Worm (Caenorhabditis elegans) whole organism, L1 larva: ENCODE results near the gene F26F4.2.
A peak's percentile ranks its signal among the peaks of the same experiment; 100 is the strongest.

Source experiments
- C16A3.4 ChIP-seq: fragments of 150-350 bp; optimal IDR thresholded peaks from 2 replicates; lab custom pipeline; 2014; ENCODE audit warnings: missing biosample characterization, missing genetic modification characterization
- ama-1 ChIP-seq: fragments of 150-350 bp; optimal IDR thresholded peaks from 2 replicates; lab custom pipeline; 2014
- ceh-8 ChIP-seq: fragments of 200-800 bp; sonication (Bioruptor generic); optimal IDR thresholded peaks from 2 replicates; lab custom pipeline; 2018; ENCODE audit warnings: mild to moderate bottlenecking, missing genetic modification characterization, moderate library complexity, missing compliant biosample characterization
- ceh-82 ChIP-seq, 3 experiments: fragments of 150-350 bp in 1 of 3; sonication (generic microtip) in 2 of 3; optimal IDR thresholded peaks; 2 replicates each; lab custom pipeline; 2014 to 2017; ENCODE audit warnings: missing biosample characterization in 3 of 3, missing genetic modification characterization in 3 of 3
- ceh-88 ChIP-seq: fragments of 200-800 bp; sonication (Bioruptor generic); IDR thresholded peaks from 2 replicates; pipeline ENCODE4 v1.3.6; 2022; ENCODE audit warnings: missing genetic modification characterization, missing compliant biosample characterization
- ces-1 ChIP-seq: fragments of 150-350 bp; optimal IDR thresholded peaks from 2 replicates; lab custom pipeline; 2014; ENCODE audit warnings: missing biosample characterization, missing genetic modification reagents, missing genetic modification characterization
- dpl-1 ChIP-seq, 3 experiments: fragments of 150-350 bp in 2 of 3; sonication (generic microtip) in 1 of 3; optimal IDR thresholded peaks; 2 replicates each; lab custom pipeline; 2014 to 2017; ENCODE audit warnings: missing biosample characterization in 3 of 3, missing genetic modification characterization in 3 of 3, missing genetic modification reagents in 3 of 3
- efl-1 ChIP-seq, 4 experiments: fragments of 150-350 bp; optimal IDR thresholded peaks in 3 of 4; peaks in 1 of 4; 1 replicate in 1 of 4; 2 replicates in 3 of 4; lab custom pipeline; 2014; ENCODE audit warnings: missing biosample characterization in 2 of 4, missing genetic modification characterization in 2 of 4, missing genetic modification reagents in 2 of 4
- efl-3 ChIP-seq: fragments of 200-800 bp; sonication (Bioruptor generic); optimal IDR thresholded peaks from 2 replicates; lab custom pipeline; 2018; ENCODE audit warnings: mild to moderate bottlenecking, missing genetic modification characterization, missing compliant biosample characterization
- egl-13 ChIP-seq: sonication (generic microtip); optimal IDR thresholded peaks from 2 replicates; lab custom pipeline; 2016; ENCODE audit warnings: missing genotype, missing genetic modification reagents, missing genetic modification characterization, missing compliant biosample characterization
- ets-5 ChIP-seq: fragments of 200-800 bp; sonication (Bioruptor generic); IDR thresholded peaks from 2 replicates; pipeline ENCODE4 v1.3.6; 2022; ENCODE audit warnings: missing genetic modification characterization, missing compliant biosample characterization
- fkh-10 ChIP-seq: sonication (generic microtip); optimal IDR thresholded peaks from 2 replicates; lab custom pipeline; 2017; ENCODE audit warnings: missing biosample characterization, missing genetic modification reagents, missing genetic modification characterization
- fkh-4 ChIP-seq: sonication (generic microtip); optimal IDR thresholded peaks from 2 replicates; lab custom pipeline; 2016; ENCODE audit warnings: missing compliant biosample characterization, missing genetic modification characterization, borderline replicate concordance
- fkh-8 ChIP-seq: sonication (generic microtip); optimal IDR thresholded peaks from 2 replicates; lab custom pipeline; 2016; ENCODE audit warnings: mild to moderate bottlenecking, missing genetic modification characterization, missing compliant biosample characterization
- irx-1 ChIP-seq: sonication (generic microtip); optimal IDR thresholded peaks from 2 replicates; lab custom pipeline; 2016; ENCODE audit warnings: missing genetic modification characterization, missing compliant biosample characterization
- isw-1 ChIP-seq: fragments of 200-800 bp; sonication (Bioruptor generic); IDR thresholded peaks from 2 replicates; pipeline ENCODE4 v1.3.6; 2022; ENCODE audit warnings: missing genetic modification characterization, missing compliant biosample characterization
- jun-1 ChIP-seq: fragments of 150-350 bp; optimal IDR thresholded peaks from 2 replicates; lab custom pipeline; 2014; ENCODE audit warnings: missing biosample characterization, missing genetic modification reagents, missing genetic modification characterization
- lin-14 ChIP-seq: fragments of 200-800 bp; sonication (Bioruptor generic); optimal IDR thresholded peaks from 2 replicates; lab custom pipeline; 2018; ENCODE audit warnings: mild to moderate bottlenecking, missing genetic modification characterization, moderate library complexity, missing compliant biosample characterization
- lin-35 ChIP-seq, 2 experiments: fragments of 150-350 bp; optimal IDR thresholded peaks; 2 replicates each; lab custom pipeline; 2014; ENCODE audit warnings: missing biosample characterization in 2 of 2, missing genetic modification characterization in 2 of 2, missing genetic modification reagents in 2 of 2
- lir-3 ChIP-seq: sonication (generic microtip); optimal IDR thresholded peaks from 2 replicates; lab custom pipeline; 2016; ENCODE audit warnings: mild to moderate bottlenecking, missing genetic modification characterization, moderate library complexity, missing compliant biosample characterization; ENCODE audit not compliant: poor library complexity
- lsy-2 ChIP-seq, 2 experiments: fragments of 150-350 bp; optimal IDR thresholded peaks; 2 replicates each; lab custom pipeline; 2014; ENCODE audit warnings: missing biosample characterization in 2 of 2, missing genetic modification characterization in 2 of 2
- mdl-1 ChIP-seq, 2 experiments: fragments of 150-350 bp; optimal IDR thresholded peaks; 2 replicates each; lab custom pipeline; 2014 to 2017; ENCODE audit warnings: missing biosample characterization in 2 of 2, missing genetic modification characterization in 2 of 2, inconsistent platforms in 1 of 2
- mep-1 ChIP-seq: fragments of 150-350 bp; optimal IDR thresholded peaks from 2 replicates; lab custom pipeline; 2014; ENCODE audit warnings: missing biosample characterization, missing genetic modification characterization
- nhr-11 ChIP-seq: fragments of 150-350 bp; optimal IDR thresholded peaks from 2 replicates; lab custom pipeline; 2014; ENCODE audit warnings: missing biosample characterization, missing genetic modification characterization
- nhr-12 ChIP-seq: sonication (generic microtip); optimal IDR thresholded peaks from 2 replicates; lab custom pipeline; 2017; ENCODE audit warnings: missing biosample characterization, missing genetic modification characterization
- nhr-20 ChIP-seq: sonication (generic microtip); optimal IDR thresholded peaks from 2 replicates; lab custom pipeline; 2016; ENCODE audit warnings: mild to moderate bottlenecking, missing genetic modification characterization, missing compliant biosample characterization
- nhr-47 ChIP-seq: sonication (generic microtip); optimal IDR thresholded peaks from 2 replicates; lab custom pipeline; 2016; ENCODE audit warnings: mild to moderate bottlenecking, missing genetic modification characterization, moderate library complexity, missing compliant biosample characterization
- nhr-71 ChIP-seq: sonication (generic microtip); optimal IDR thresholded peaks from 2 replicates; lab custom pipeline; 2016; ENCODE audit warnings: mild to moderate bottlenecking, missing genetic modification characterization, moderate library complexity, missing compliant biosample characterization
- nhr-84 ChIP-seq: sonication (generic microtip); optimal IDR thresholded peaks from 2 replicates; lab custom pipeline; 2017; ENCODE audit warnings: missing biosample characterization, missing genetic modification characterization
- pax-3 ChIP-seq: fragments of 200-800 bp; sonication (Bioruptor generic); optimal IDR thresholded peaks from 2 replicates; lab custom pipeline; 2018; ENCODE audit warnings: mild to moderate bottlenecking, missing genetic modification characterization, moderate library complexity, missing compliant biosample characterization
- pqm-1 ChIP-seq: sonication (generic microtip); optimal IDR thresholded peaks from 3 replicates; lab custom pipeline; 2017; ENCODE audit warnings: missing biosample characterization, missing genetic modification characterization
- rnt-1 ChIP-seq: sonication (generic microtip); optimal IDR thresholded peaks from 2 replicates; lab custom pipeline; 2016; ENCODE audit warnings: mild to moderate bottlenecking, missing genetic modification characterization, moderate library complexity, missing compliant biosample characterization
- snpc-4 ChIP-seq: fragments of 150-350 bp; optimal IDR thresholded peaks from 2 replicates; lab custom pipeline; 2014; ENCODE audit warnings: missing biosample characterization, missing genetic modification characterization
- snu-23 ChIP-seq: sonication (generic microtip); optimal IDR thresholded peaks from 2 replicates; lab custom pipeline; 2016; ENCODE audit warnings: missing genetic modification characterization, missing compliant biosample characterization
- sox-4 ChIP-seq: sonication (generic microtip); optimal IDR thresholded peaks from 2 replicates; lab custom pipeline; 2016; ENCODE audit warnings: missing genetic modification characterization, missing compliant biosample characterization
- swsn-7 ChIP-seq: sonication (generic microtip); optimal IDR thresholded peaks from 2 replicates; lab custom pipeline; 2016; ENCODE audit warnings: missing genetic modification characterization, missing compliant biosample characterization
- tbx-2 ChIP-seq: sonication (generic microtip); optimal IDR thresholded peaks from 2 replicates; lab custom pipeline; 2016; ENCODE audit warnings: missing genetic modification characterization, missing compliant biosample characterization
- unc-30 ChIP-seq: sonication (generic microtip); optimal IDR thresholded peaks from 2 replicates; lab custom pipeline; 2017; ENCODE audit warnings: missing biosample characterization, missing genetic modification characterization
- unc-86 ChIP-seq: sonication (generic microtip); optimal IDR thresholded peaks from 2 replicates; lab custom pipeline; 2016; ENCODE audit warnings: missing genetic modification characterization, missing compliant biosample characterization
- unc-98 ChIP-seq: fragments of 200-800 bp; sonication (Bioruptor generic); IDR thresholded peaks from 2 replicates; pipeline ENCODE4 v1.3.6; 2022; ENCODE audit warnings: missing genetic modification characterization, missing compliant biosample characterization
- vab-15 ChIP-seq: sonication (generic microtip); optimal IDR thresholded peaks from 2 replicates; lab custom pipeline; 2017; ENCODE audit warnings: missing genotype, mild to moderate bottlenecking, missing genetic modification characterization, missing compliant biosample characterization
- xbp-1 ChIP-seq: sonication (generic microtip); optimal IDR thresholded peaks from 2 replicates; lab custom pipeline; 2016; ENCODE audit warnings: missing genetic modification characterization, missing compliant biosample characterization
- zip-4 ChIP-seq: fragments of 200-800 bp; sonication (Bioruptor generic); optimal IDR thresholded peaks from 2 replicates; lab custom pipeline; 2018; ENCODE audit warnings: mild to moderate bottlenecking, missing genetic modification characterization, moderate library complexity, missing compliant biosample characterization
- ztf-11 ChIP-seq, 2 experiments: sonication (generic microtip); optimal IDR thresholded peaks; 2 replicates each; lab custom pipeline; 2016 to 2017; ENCODE audit warnings: missing genetic modification characterization in 2 of 2, missing biosample characterization in 1 of 2, missing compliant biosample characterization in 1 of 2

F26F4.2 gene

ce11 chrIII:4950345-4950744, 39.3 kb downstream of the F26F4.2 start:
- TF ChIP-seq irx-1 (tag; lab: Kevin White, UChicago) (no peak), unc-86 (tag; lab: Kevin White, UChicago) (peak; percentile 49), mdl-1 (tag; optimal IDR thresholded peaks at IDR 0.05; lab: Kevin White, UChicago) (peak in 1 of 2 experiments; percentile 19), sox-4 (tag; lab: Kevin White, UChicago) (no peak), fkh-10 (GFP tag; lab: Kevin White, UChicago) (peak; percentile 1), snu-23 (GFP tag; lab: Kevin White, UChicago) (peak; percentile 57), xbp-1 (tag; lab: Kevin White, UChicago) (peak; percentile 16), lsy-2 (tag; optimal IDR thresholded peaks at IDR 0.05; lab: Kevin White, UChicago) (peak; percentile 25 to 57), ces-1 (GFP tag; lab: Kevin White, UChicago) (no peak), nhr-20 (tag; lab: Kevin White, UChicago) (peak; percentile 27), dpl-1 (GFP tag; optimal IDR thresholded peaks at IDR 0.05; lab: Kevin White, UChicago) (peak; percentile 5 to 34 (median 31)), lin-14 (peak; percentile 89), ceh-82 (tag; optimal IDR thresholded peaks at IDR 0.05; lab: Kevin White, UChicago) (peak in 2 of 3 experiments; percentile 22 to 47), ama-1 (lab: Kevin White, UChicago) (no peak), ets-5 (GFP tag; lab: Robert Waterston, UW) (no peak), pqm-1 (tag; lab: Kevin White, UChicago) (no peak), lin-35 (GFP tag; optimal IDR thresholded peaks at IDR 0.05; lab: Kevin White, UChicago) (peak; percentile 36 to 56), nhr-71 (tag; lab: Kevin White, UChicago) (peak; percentile 63), fkh-8 (tag; lab: Kevin White, UChicago) (peak; percentile 77), snpc-4 (tag; lab: Kevin White, UChicago) (peak; percentile 15), tbx-2 (tag; lab: Kevin White, UChicago) (peak; percentile 32), zip-4 (GFP tag; lab: Kevin White, UChicago) (no peak), rnt-1 (tag; lab: Kevin White, UChicago) (peak; percentile 41), isw-1 (GFP tag; lab: Robert Waterston, UW) (peak; percentile 29), nhr-47 (peak; percentile 47), mep-1 (tag; lab: Kevin White, UChicago) (peak; percentile 43), efl-1 (optimal IDR thresholded peaks at IDR 0.05; lab: Kevin White, UChicago) (peak; percentile 40 to 48), efl-1 (GFP tag; optimal IDR thresholded peaks at IDR 0.05 in 1 of 2; lab: Kevin White, UChicago) (peak in 1 of 2 experiments; percentile 31), swsn-7 (tag; lab: Kevin White, UChicago) (peak; percentile 44)

DNA sequence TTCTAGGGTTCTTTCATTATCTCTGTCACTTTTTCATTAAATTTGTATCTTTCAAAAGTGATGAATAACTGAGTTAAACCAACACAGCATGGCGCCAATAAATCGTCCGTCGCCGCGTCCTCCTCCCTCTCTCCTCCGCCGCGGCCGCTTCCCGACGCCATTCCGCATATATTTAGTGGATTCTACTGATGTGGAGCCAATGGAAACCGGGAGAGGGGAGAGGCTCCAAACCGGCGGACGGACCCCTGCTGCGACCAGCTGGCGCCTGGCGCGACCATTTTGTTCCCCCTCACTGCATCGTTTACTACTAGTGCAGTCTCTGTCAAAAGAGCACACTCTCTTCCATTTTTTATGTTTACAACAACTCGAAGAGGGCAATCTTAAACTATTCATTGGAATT, 40.2 kb downstream of the F26F4.2 start:
- no peak for TF ChIP-seq snpc-4 (tag; lab: Kevin White, UChicago)
- TF ChIP-seq unc-86 (tag; lab: Kevin White, UChicago): no peak

DNA sequence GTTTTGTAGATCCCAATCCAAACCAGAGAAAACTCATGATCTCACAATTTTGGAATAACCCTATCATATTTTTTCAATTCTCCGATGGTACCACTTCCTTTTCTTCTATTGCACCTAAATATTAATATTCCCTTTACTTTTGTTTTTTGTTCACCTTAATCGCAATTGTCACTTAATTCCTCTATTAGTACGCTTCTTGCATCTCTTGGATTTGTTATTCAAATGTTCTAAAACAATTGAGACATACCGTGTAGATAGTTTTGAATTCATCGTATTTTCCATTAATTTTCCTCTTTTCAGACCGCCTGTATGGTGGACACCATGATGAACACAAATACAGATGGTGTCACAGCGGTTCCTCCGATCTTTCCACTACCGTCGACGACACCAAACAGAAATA, 40.8 kb downstream of the F26F4.2 start, which contains the start of gene flh-2:
flh-2 (plus strand) TSS at position 301 of the 400 bp plus-strand sequence.
- no peak for TF ChIP-seq nhr-84 (tag; lab: Kevin White, UChicago)

DNA sequence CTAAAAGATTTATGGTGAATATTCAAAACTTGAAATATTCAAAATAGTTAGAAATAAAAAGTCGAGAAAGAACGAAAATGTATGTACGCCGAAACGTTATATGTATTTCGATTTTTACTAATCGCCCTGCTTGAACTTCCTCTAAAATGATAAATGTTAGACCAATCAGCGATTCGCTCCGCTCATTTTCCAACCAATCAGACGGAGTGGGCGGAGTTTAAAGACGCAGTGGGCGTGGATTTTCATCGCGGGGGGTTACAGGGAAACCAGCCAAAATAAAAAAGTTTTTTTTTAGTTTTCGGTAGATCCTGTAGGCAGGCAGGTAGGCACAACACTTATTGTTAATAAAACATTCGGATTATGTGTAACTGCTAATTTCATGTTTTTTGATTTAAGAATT, 41.9 kb downstream of the F26F4.2 start:
- TF ChIP-seq snu-23 (GFP tag; lab: Kevin White, UChicago): no peak
- no peak for TF ChIP-seq nhr-12 (tag; lab: Kevin White, UChicago)
- TF ChIP-seq fkh-4 (tag; lab: Kevin White, UChicago): no peak

DNA sequence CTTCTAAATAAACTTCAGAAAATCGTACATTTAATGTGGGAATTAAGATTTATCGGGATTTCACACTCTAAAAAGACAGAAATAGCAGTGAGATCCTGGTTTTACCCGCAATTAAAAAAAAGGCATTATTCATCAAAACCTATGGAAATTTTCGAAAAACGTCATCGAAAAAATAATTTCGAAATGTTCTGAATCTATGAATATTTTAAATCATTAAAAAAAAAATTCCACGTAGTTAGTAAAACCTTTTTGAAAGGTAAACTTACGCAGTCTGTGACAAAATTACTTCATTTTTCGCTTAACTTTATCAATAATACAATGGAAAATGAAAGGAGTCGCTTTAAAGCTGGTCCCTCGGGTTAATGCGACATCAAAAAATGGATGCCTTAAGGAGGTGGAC, 45.5 kb downstream of the F26F4.2 start, which contains the start of gene C26E6.1:
C26E6.1 (plus strand) TSS at position 301 of the 400 bp plus-strand sequence.
- TF ChIP-seq unc-30 (tag; lab: Kevin White, UChicago) (no peak), ceh-88 (no peak), C16A3.4 (tag; lab: Kevin White, UChicago) (no peak), fkh-10 (GFP tag; lab: Kevin White, UChicago) (no peak), pax-3 (tag; lab: Kevin White, UChicago) (no peak), ceh-82 (tag; optimal IDR thresholded peaks at IDR 0.05; lab: Kevin White, UChicago) (no peak), lir-3 (no peak), egl-13 (tag; lab: Kevin White, UChicago) (no peak), ztf-11 (tag; optimal IDR thresholded peaks at IDR 0.05; lab: Kevin White, UChicago) (no peak), unc-98 (GFP tag; lab: Robert Waterston, UW) (no peak), jun-1 (tag; lab: Kevin White, UChicago) (no peak), nhr-11 (tag; lab: Kevin White, UChicago) (no peak), lin-14 (no peak), efl-3 (GFP tag; lab: Kevin White, UChicago) (no peak), vab-15 (tag; lab: Kevin White, UChicago) (no peak), dpl-1 (GFP tag; optimal IDR thresholded peaks at IDR 0.05; lab: Kevin White, UChicago) (no peak), ceh-8 (GFP tag; lab: Kevin White, UChicago) (no peak)
